Fruit fly (Drosophila melanogaster): ENCODE results near the gene CG13481.

DNA sequence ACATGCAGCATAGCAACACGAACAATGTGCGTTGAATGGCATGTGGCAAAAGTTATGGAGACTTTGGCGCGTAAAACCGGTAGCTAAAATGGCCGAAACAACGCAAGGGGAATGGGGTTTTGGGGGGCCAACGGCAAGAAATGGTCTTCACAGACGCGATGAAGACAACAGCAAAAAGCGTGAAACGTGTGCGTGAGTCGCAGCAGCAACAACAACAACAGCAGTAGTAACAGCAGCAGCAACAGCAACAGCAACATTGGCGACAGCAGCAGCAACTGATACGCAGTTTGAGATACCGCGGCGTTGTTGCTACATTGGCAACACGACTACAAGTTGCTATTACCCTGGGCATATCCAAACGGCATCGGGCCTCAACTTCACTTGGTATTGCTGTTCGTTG is 47.6 kb downstream of the CG13481 start:
- TF ChIP-seq CG7101 (tag; optimal IDR thresholded peaks at IDR 0.05) (no peak), ovo (GFP tag; optimal IDR thresholded peaks at IDR 0.05) (no peak), CG14711 (tag; optimal IDR thresholded peaks at IDR 0.05) (no peak), cic (GFP tag; optimal IDR thresholded peaks at IDR 0.05) (no peak), Clk (GFP tag; optimal IDR thresholded peaks at IDR 0.05) (no peak), Mnt (GFP tag; optimal IDR thresholded peaks at IDR 0.05) (no peak), cnc (optimal IDR thresholded peaks at IDR 0.05) (no peak), CG7045 (GFP tag; optimal IDR thresholded peaks at IDR 0.05) (no peak), CG11617 (GFP tag; optimal IDR thresholded peaks at IDR 0.05) (no peak), tj (GFP tag; optimal IDR thresholded peaks at IDR 0.05) (no peak), CG1620 (GFP tag; optimal IDR thresholded peaks at IDR 0.05) (no peak), CG12768 (GFP tag; optimal IDR thresholded peaks at IDR 0.05) (no peak), bab1 (GFP tag; optimal IDR thresholded peaks at IDR 0.05) (no peak), pad (GFP tag; optimal IDR thresholded peaks at IDR 0.05) (no peak)

Measured in whole organism, adult.